Worm (Caenorhabditis elegans): ENCODE data around the gene prdx-3.

ce11 chrIII:4405986-4406385 lies 1.3 kb upstream of the prdx-3 start, which contains the start of gene rnp-4:
- TF ChIP-seq lin-13 (tag; optimal IDR thresholded peaks at IDR 0.05) (no peak), sptf-1 (tag; optimal IDR thresholded peaks at IDR 0.05) (no peak), ham-2 (GFP tag; optimal IDR thresholded peaks at IDR 0.05) (no peak)
